In the genomic region with DNA sequence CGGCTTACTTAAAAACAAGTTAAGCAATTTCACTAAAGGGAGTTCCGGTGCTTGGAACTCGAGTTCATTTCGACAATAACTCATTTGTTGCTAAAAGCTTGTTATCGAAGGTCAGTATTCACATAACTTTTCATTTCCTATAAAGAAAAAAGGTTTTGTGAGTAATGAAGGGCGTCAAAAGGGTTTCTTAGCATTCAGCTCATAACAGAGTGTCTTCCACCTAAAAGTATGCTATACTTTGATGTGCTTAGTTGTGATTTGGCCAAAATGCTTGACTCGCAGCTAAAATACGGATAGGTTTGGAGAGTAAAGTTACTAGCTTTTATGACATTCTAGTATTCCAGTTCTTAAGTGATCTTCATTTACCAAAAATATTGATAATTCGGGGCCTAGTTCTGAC, we compare ENCODE assay signal across 2 fruit fly cellular contexts.
TF ChIP-seq lines count a peak whose summit lies in the region.

No protein-coding gene starts in this region.

- no peak for TF ChIP-seq CTCF in whole organism, embryonic (GFP tag; optimal IDR thresholded peaks at IDR 0.05; lab: Kevin White, UChicago)

TF ChIP-seq in whole organism, embryonic, 481 proteins besides CTCF, POLR2A, EP300 and RAD21:
- TF ChIP-seq CG8944 (GFP tag; optimal IDR thresholded peaks at IDR 0.05; lab: Kevin White, UChicago) (no peak), CG17829 (tag; optimal IDR thresholded peaks at IDR 0.05; lab: Kevin White, UChicago) (no peak), Rfx (GFP tag; IDR thresholded peaks at IDR 0.05; lab: Robert Waterston, UW) (peak; percentile 39; the same call in 1 of the 2 replicates), bcd (GFP tag; optimal IDR thresholded peaks at IDR 0.05; lab: Kevin White, UChicago) (peak; percentile 11), stwl (tag; optimal IDR thresholded peaks at IDR 0.05; lab: Kevin White, UChicago) (peak; percentile 85), CG17186 (GFP tag; optimal IDR thresholded peaks at IDR 0.05; lab: Kevin White, UChicago) (no peak), Eip74EF (GFP tag; optimal IDR thresholded peaks at IDR 0.05; lab: Kevin White, UChicago) (peak in 1 of 2 experiments; percentile 30), Blimp-1 (GFP tag; optimal IDR thresholded peaks at IDR 0.05; lab: Kevin White, UChicago) (peak; percentile 63), CG1792 (GFP tag; optimal IDR thresholded peaks at IDR 0.05; lab: Kevin White, UChicago) (no peak), caup (GFP tag; optimal IDR thresholded peaks at IDR 0.05; lab: Kevin White, UChicago; ENCODE audit: severe bottlenecking) (peak; percentile 18), CG2199 (GFP tag; IDR thresholded peaks at IDR 0.05; lab: Robert Waterston, UW) (peak; percentile 78; the same call in 2 of the 3 replicates), Ets97D (GFP tag; optimal IDR thresholded peaks at IDR 0.05; lab: Kevin White, UChicago) (peak; percentile 97), lov (optimal IDR thresholded peaks at IDR 0.05; lab: Kevin White, UChicago) (no peak), lov (GFP tag; IDR thresholded peaks at IDR 0.05; lab: Robert Waterston, UW) (0 out of 3 replicates have a peak, but pooled peaks have one; percentile 23), CG7271 (tag; optimal IDR thresholded peaks at IDR 0.05; lab: Kevin White, UChicago) (no peak), fd96Cb (tag; optimal IDR thresholded peaks at IDR 0.05; lab: Kevin White, UChicago) (no peak), CG18011 (GFP tag; optimal IDR thresholded peaks at IDR 0.05; lab: Kevin White, UChicago) (peak; percentile 95), CG7839 (tag; optimal IDR thresholded peaks at IDR 0.05; lab: Kevin White, UChicago) (peak; percentile 22), CG13624 (GFP tag; optimal IDR thresholded peaks at IDR 0.05; lab: Kevin White, UChicago) (peak; percentile 20), CG7987 (GFP tag; optimal IDR thresholded peaks at IDR 0.05; lab: Kevin White, UChicago) (peak; percentile 30), CG8281 (tag; optimal IDR thresholded peaks at IDR 0.05; lab: Kevin White, UChicago) (peak; percentile 2), Aef1 (GFP tag; IDR thresholded peaks at IDR 0.05; lab: Robert Waterston, UW) (no peak), CG9817 (tag; optimal IDR thresholded peaks at IDR 0.05; lab: Kevin White, UChicago) (no peak), sens (GFP tag; lab: Kevin White, UChicago) (peak; percentile 58), CG4424 (GFP tag; optimal IDR thresholded peaks at IDR 0.05; lab: Kevin White, UChicago) (peak; percentile 0), jigr1 (GFP tag; IDR thresholded peaks at IDR 0.05; lab: Robert Waterston, UW) (no peak), CG15514 (GFP tag; optimal IDR thresholded peaks at IDR 0.05; lab: Kevin White, UChicago) (peak; percentile 63), ftz-f1 (GFP tag; optimal IDR thresholded peaks at IDR 0.05; lab: Kevin White, UChicago) (peak; percentile 75), Doc3 (GFP tag; IDR thresholded peaks at IDR 0.05; lab: Robert Waterston, UW; ENCODE audit: partially characterized antibody) (0 out of 3 replicates have a peak, but pooled peaks have one; percentile 21), CG32532 (GFP tag; IDR thresholded peaks at IDR 0.05; lab: Robert Waterston, UW) (peak; percentile 6; the same call in 1 of the 2 replicates), Abd-B (GFP tag; optimal IDR thresholded peaks at IDR 0.05; lab: Kevin White, UChicago) (peak; percentile 16), Med (GFP tag; lab: Kevin White, UChicago) (peak; percentile 84), disco-r (GFP tag; optimal IDR thresholded peaks at IDR 0.05; lab: Kevin White, UChicago) (no peak), Ets65A (GFP tag; lab: Kevin White, UChicago) (peak; percentile 7)

TF ChIP-seq in whole organism, wandering third instar larva, 38 proteins besides CTCF, POLR2A, EP300 and RAD21:
- TF ChIP-seq dmrt93B (GFP tag; optimal IDR thresholded peaks at IDR 0.05; lab: Kevin White, UChicago): no peak
- peak; percentile 21 for TF ChIP-seq Myc (optimal IDR thresholded peaks at IDR 0.05; lab: Kevin White, UChicago)
